Worm (Caenorhabditis elegans): ENCODE measurements around the gene F14F7.5.

Gene F14F7.5

DNA sequence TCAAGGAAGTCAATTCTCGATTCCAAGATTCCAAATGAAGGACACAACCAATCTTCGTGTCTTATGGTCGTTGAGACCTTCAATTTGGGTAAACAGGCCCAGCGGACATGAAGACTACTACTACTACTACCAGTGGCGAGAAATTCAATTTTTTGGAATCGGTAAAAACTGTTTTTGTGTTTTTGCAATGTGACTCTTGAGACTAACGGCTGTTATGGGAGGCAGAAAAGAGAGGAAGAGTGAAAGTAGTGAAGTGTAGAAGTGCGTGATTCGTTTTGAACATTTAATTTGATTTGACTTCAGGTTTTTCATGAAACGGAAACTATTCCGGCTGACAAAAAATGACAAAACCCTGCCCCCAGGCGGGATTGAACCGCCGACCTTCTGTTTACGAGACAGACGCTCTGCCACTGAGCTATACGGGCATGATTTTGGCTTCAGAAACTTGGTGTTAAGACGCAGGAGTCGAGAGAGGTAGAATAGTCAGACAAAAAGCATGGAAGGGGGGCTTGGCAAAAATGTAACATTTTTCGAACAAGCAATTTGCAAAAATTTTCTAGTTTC lies 16.0 kb upstream of the F14F7.5 start (continued):
- TF ChIP-seq ztf-4 (tag; optimal IDR thresholded peaks at IDR 0.05) (no peak), nhr-28 (tag; optimal IDR thresholded peaks at IDR 0.05) (no peak), elt-2 (tag; optimal IDR thresholded peaks at IDR 0.05) (peak; percentile 18), unc-62 (GFP tag; optimal IDR thresholded peaks at IDR 0.05) (no peak), mab-9 (GFP tag; IDR thresholded peaks at IDR 0.05) (no peak; the same call in 1 of the 2 replicates), C34B4.2 (tag; optimal IDR thresholded peaks at IDR 0.05) (no peak), mep-1 (tag; optimal IDR thresholded peaks at IDR 0.05) (peak; percentile 3), ama-1 (optimal IDR thresholded peaks at IDR 0.05) (no peak), pqm-1 (tag; optimal IDR thresholded peaks at IDR 0.05) (no peak), hlh-17 (GFP tag; optimal IDR thresholded peaks at IDR 0.05; ENCODE audit: borderline replicate concordance) (no peak), nhr-77 (tag; optimal IDR thresholded peaks at IDR 0.05) (peak; percentile 55), ces-1 (GFP tag; optimal IDR thresholded peaks at IDR 0.05) (no peak), irx-1 (tag; optimal IDR thresholded peaks at IDR 0.05) (no peak), vab-15 (tag; optimal IDR thresholded peaks at IDR 0.05) (peak; percentile 50), nhr-76 (tag; optimal IDR thresholded peaks at IDR 0.05) (no peak), hlh-4 (tag; optimal IDR thresholded peaks at IDR 0.05) (no peak), swsn-7 (tag; optimal IDR thresholded peaks at IDR 0.05) (peak; percentile 29), aha-1 (tag; optimal IDR thresholded peaks at IDR 0.05) (no peak), mdl-1 (tag; optimal IDR thresholded peaks at IDR 0.05) (peak in 1 of 2 experiments; percentile 36), elt-3 (tag; optimal IDR thresholded peaks at IDR 0.05) (no peak), ets-5 (GFP tag; IDR thresholded peaks at IDR 0.05) (no peak), mef-2 (tag; optimal IDR thresholded peaks at IDR 0.05) (no peak), xbp-1 (tag; optimal IDR thresholded peaks at IDR 0.05) (no peak), tbx-2 (tag; optimal IDR thresholded peaks at IDR 0.05) (no peak), aly-2 (tag; optimal IDR thresholded peaks at IDR 0.05) (no peak), sptf-1 (tag; optimal IDR thresholded peaks at IDR 0.05) (no peak), ceh-88 (GFP tag; IDR thresholded peaks at IDR 0.05) (no peak), ceh-90 (tag; optimal IDR thresholded peaks at IDR 0.05) (no peak), pag-3 (tag; optimal IDR thresholded peaks at IDR 0.05; ENCODE audit: borderline replicate concordance, insufficient read depth) (no peak), C16A3.4 (tag; optimal IDR thresholded peaks at IDR 0.05) (peak; percentile 48), nhr-19 (GFP tag; conservative IDR thresholded peaks at IDR 0.05) (peak; percentile 25), unc-98 (GFP tag; IDR thresholded peaks at IDR 0.05) (no peak), lin-15B (tag; optimal IDR thresholded peaks at IDR 0.05) (no peak), nhr-237 (tag; optimal IDR thresholded peaks at IDR 0.05) (no peak), nhr-47 (tag; optimal IDR thresholded peaks at IDR 0.05) (peak; percentile 69), fkh-4 (tag; optimal IDR thresholded peaks at IDR 0.05; ENCODE audit: borderline replicate concordance) (no peak), isw-1 (GFP tag; IDR thresholded peaks at IDR 0.05) (no peak), snu-23 (GFP tag; optimal IDR thresholded peaks at IDR 0.05) (peak; percentile 61), ceh-63 (GFP tag; optimal IDR thresholded peaks at IDR 0.05) (no peak), unc-30 (tag; optimal IDR thresholded peaks at IDR 0.05) (no peak), pax-3 (tag; optimal IDR thresholded peaks at IDR 0.05) (peak; percentile 6), fkh-10 (GFP tag; optimal IDR thresholded peaks at IDR 0.05) (peak; percentile 27), snpc-4 (tag; optimal IDR thresholded peaks at IDR 0.05) (no peak), blmp-1 (tag; optimal IDR thresholded peaks at IDR 0.05) (peak; percentile 68), hpl-2 (GFP tag; optimal IDR thresholded peaks at IDR 0.05) (peak; percentile 16), alr-1 (tag; optimal IDR thresholded peaks at IDR 0.05; ENCODE audit: borderline replicate concordance) (no peak), nhr-84 (tag; optimal IDR thresholded peaks at IDR 0.05) (no peak), sup-37 (GFP tag; optimal IDR thresholded peaks at IDR 0.05) (no peak), C04F5.9 (tag; optimal IDR thresholded peaks at IDR 0.05) (no peak), lin-39 (tag; optimal IDR thresholded peaks at IDR 0.05) (no peak), unc-86 (tag; optimal IDR thresholded peaks at IDR 0.05) (no peak), lin-35 (GFP tag; optimal IDR thresholded peaks at IDR 0.05) (peak; percentile 30 to 75), lin-14 (GFP tag; optimal IDR thresholded peaks at IDR 0.05) (peak; percentile 57)

Data from whole organism, L1 larva.